Worm (Caenorhabditis elegans) whole organism, L3 larva: ENCODE results near the gene wago-5.

Experiments
- R02D3.7 ChIP-seq: fragments of 150-350 bp; optimal IDR thresholded peaks from 2 replicates; lab custom pipeline; 2014; ENCODE audit warnings: missing biosample characterization, missing genetic modification characterization
- ama-1 ChIP-seq: fragments of 150-350 bp; optimal IDR thresholded peaks from 2 replicates; lab custom pipeline; 2018
- ceh-16 ChIP-seq: sonication (generic microtip); optimal IDR thresholded peaks from 2 replicates; lab custom pipeline; 2017; ENCODE audit warnings: missing biosample characterization, missing genetic modification characterization
- ceh-28 ChIP-seq: fragments of 150-350 bp; optimal IDR thresholded peaks from 2 replicates; lab custom pipeline; 2014; ENCODE audit warnings: missing biosample characterization, missing genetic modification reagents, missing genetic modification characterization
- ceh-82 ChIP-seq: fragments of 150-350 bp; optimal IDR thresholded peaks from 2 replicates; lab custom pipeline; 2014; ENCODE audit warnings: missing biosample characterization, missing genetic modification characterization
- ceh-9 ChIP-seq: sonication (generic microtip); optimal IDR thresholded peaks from 2 replicates; lab custom pipeline; 2018; ENCODE audit warnings: missing biosample characterization, missing genetic modification characterization
- elt-1 ChIP-seq: fragments of 150-350 bp; optimal IDR thresholded peaks from 2 replicates; lab custom pipeline; 2014; ENCODE audit warnings: missing biosample characterization, missing genetic modification characterization
- elt-2 ChIP-seq: sonication (generic microtip); optimal IDR thresholded peaks from 2 replicates; lab custom pipeline; 2016; ENCODE audit warnings: missing genetic modification reagents, mild to moderate bottlenecking, missing genetic modification characterization, missing compliant biosample characterization
- fkh-10 ChIP-seq: sonication (generic microtip); optimal IDR thresholded peaks from 2 replicates; lab custom pipeline; 2017; ENCODE audit warnings: missing biosample characterization, missing genetic modification reagents, missing genetic modification characterization
- hmg-11 ChIP-seq: sonication (generic microtip); optimal IDR thresholded peaks from 2 replicates; lab custom pipeline; 2016; ENCODE audit warnings: missing genetic modification characterization, missing compliant biosample characterization
- jun-1 ChIP-seq: fragments of 150-350 bp; optimal IDR thresholded peaks from 2 replicates; lab custom pipeline; 2014; ENCODE audit warnings: missing biosample characterization, missing genetic modification reagents, missing genetic modification characterization
- lin-15B ChIP-seq: fragments of 150-350 bp; optimal IDR thresholded peaks from 2 replicates; lab custom pipeline; 2014; ENCODE audit warnings: missing biosample characterization, missing genetic modification characterization
- lin-39 ChIP-seq: fragments of 150-350 bp; optimal IDR thresholded peaks from 2 replicates; lab custom pipeline; 2018; ENCODE audit warnings: missing biosample characterization, missing genetic modification reagents, missing genetic modification characterization
- lsy-12 ChIP-seq: sonication (generic microtip); optimal IDR thresholded peaks from 2 replicates; lab custom pipeline; 2016; ENCODE audit warnings: mild to moderate bottlenecking, missing genetic modification characterization, missing compliant biosample characterization
- mml-1 ChIP-seq: fragments of 150-350 bp; sonication (generic microtip); optimal IDR thresholded peaks from 3 replicates; lab custom pipeline; 2014; ENCODE audit warnings: missing biosample characterization, missing genetic modification characterization
- nfya-1 ChIP-seq: sonication (generic microtip); optimal IDR thresholded peaks from 2 replicates; lab custom pipeline; 2017; ENCODE audit warnings: missing genetic modification characterization, mild to moderate bottlenecking, missing compliant biosample characterization, antibody characterized with exemption, moderate library complexity; ENCODE audit not compliant: insufficient read depth
- nhr-11 ChIP-seq: fragments of 150-350 bp; optimal IDR thresholded peaks from 2 replicates; lab custom pipeline; 2014; ENCODE audit warnings: missing biosample characterization, missing genetic modification characterization
- nhr-12 ChIP-seq: fragments of 150-350 bp; optimal IDR thresholded peaks from 2 replicates; lab custom pipeline; 2014; ENCODE audit warnings: missing biosample characterization, missing genetic modification characterization
- nhr-237 ChIP-seq: fragments of 150-350 bp; optimal IDR thresholded peaks from 2 replicates; lab custom pipeline; 2014; ENCODE audit warnings: missing biosample characterization, missing genetic modification characterization
- nhr-43 ChIP-seq: sonication (generic microtip); optimal IDR thresholded peaks from 2 replicates; lab custom pipeline; 2016; ENCODE audit warnings: mild to moderate bottlenecking, missing genetic modification characterization, missing compliant biosample characterization; ENCODE audit not compliant: poor library complexity, severe bottlenecking
- nhr-77 ChIP-seq: fragments of 150-350 bp; optimal IDR thresholded peaks from 2 replicates; lab custom pipeline; 2014; ENCODE audit warnings: missing biosample characterization, missing genetic modification characterization
- pha-4 ChIP-seq: fragments of 150-350 bp; optimal IDR thresholded peaks from 2 replicates; lab custom pipeline; 2014; ENCODE audit warnings: missing biosample characterization, missing genetic modification reagents, missing genetic modification characterization
- pqm-1 ChIP-seq: fragments of 150-350 bp; optimal IDR thresholded peaks from 2 replicates; lab custom pipeline; 2017; ENCODE audit warnings: missing biosample characterization, missing genetic modification characterization, inconsistent platforms
- sea-2 ChIP-seq: fragments of 150-350 bp; sonication (generic microtip); optimal IDR thresholded peaks from 4 replicates; lab custom pipeline; 2014; ENCODE audit warnings: missing biosample characterization, missing genetic modification reagents, missing genetic modification characterization
- snpc-4 ChIP-seq: fragments of 150-350 bp; optimal IDR thresholded peaks from 2 replicates; lab custom pipeline; 2014; ENCODE audit warnings: missing biosample characterization, missing genetic modification characterization
- unc-39 ChIP-seq: sonication (generic microtip); optimal IDR thresholded peaks from 4 replicates; lab custom pipeline; 2017; ENCODE audit warnings: missing biosample characterization, missing genetic modification characterization
- unc-62 ChIP-seq: fragments of 150-350 bp; sonication (generic microtip); optimal IDR thresholded peaks from 4 replicates; lab custom pipeline; 2014; ENCODE audit warnings: missing biosample characterization, missing genetic modification reagents, missing genetic modification characterization
- zag-1 ChIP-seq: fragments of 150-350 bp; optimal IDR thresholded peaks from 2 replicates; lab custom pipeline; 2014; ENCODE audit warnings: missing biosample characterization, missing genetic modification characterization

The wago-5 gene

ce11 chrII:5844694-5845129, 29.4 kb upstream of the wago-5 start (continued):
- TF ChIP-seq nfya-1 (tag; lab: Kevin White, UChicago) (peak; percentile 99), ceh-9 (tag; lab: Kevin White, UChicago) (peak; percentile 37), nhr-11 (tag; lab: Kevin White, UChicago) (peak; percentile 94), lin-39 (tag; lab: Kevin White, UChicago) (peak; percentile 99), lsy-12 (tag; lab: Kevin White, UChicago) (peak; percentile 99), pha-4 (tag; lab: Kevin White, UChicago) (peak; percentile 99)

- TF ChIP-seq unc-39 (tag; lab: Kevin White, UChicago), result no peak
- no peak for TF ChIP-seq unc-62 (GFP tag; lab: Kevin White, UChicago)
- TF ChIP-seq nhr-11 (tag; lab: Kevin White, UChicago), result no peak
- TF ChIP-seq sea-2 (GFP tag; lab: Kevin White, UChicago), result no peak
- TF ChIP-seq nhr-237, result no peak
- TF ChIP-seq hmg-11 (tag; lab: Kevin White, UChicago), result no peak
- TF ChIP-seq ceh-28 (tag; lab: Kevin White, UChicago), result no peak
- TF ChIP-seq zag-1 (tag; lab: Kevin White, UChicago), result no peak
- TF ChIP-seq elt-2 (tag; lab: Kevin White, UChicago), result no peak
- no peak for TF ChIP-seq lin-15B
- no peak for TF ChIP-seq nhr-12 (tag; lab: Kevin White, UChicago)
Measured at ce11 chrII:5841866-5842265, 26.6 kb upstream of the wago-5 start, which contains the start of gene nep-25. nep-25 (plus strand) TSS chrII:5842240.

ce11 chrII:5841053-5841547, 25.8 kb upstream of the wago-5 start, which contains the start of gene lec-5:
lec-5 (minus strand) TSS chrII:5841103.
- TF ChIP-seq lin-15B (no peak), lin-39 (tag; lab: Kevin White, UChicago) (peak; percentile 9)
- TF ChIP-seq, all 47 proteins: peak for 1

- TF ChIP-seq unc-62 (GFP tag; lab: Kevin White, UChicago) (no peak), nhr-43 (tag; lab: Kevin White, UChicago) (no peak), ama-1 (lab: Kevin White, UChicago) (peak; percentile 6), R02D3.7 (tag; lab: Kevin White, UChicago) (peak; percentile 88), snpc-4 (peak; percentile 0), ceh-82 (tag; lab: Kevin White, UChicago) (no peak), pha-4 (tag; lab: Kevin White, UChicago) (peak; percentile 25), lin-15B (peak; percentile 4), hmg-11 (tag; lab: Kevin White, UChicago) (peak; percentile 42), nfya-1 (tag; lab: Kevin White, UChicago) (peak; percentile 28)
Measured at ce11 chrII:5839227-5839626, 23.9 kb upstream of the wago-5 start, which contains the start of gene ZK1248.19. ZK1248.19 (minus strand) TSS chrII:5839414.

- TF ChIP-seq nhr-77 (tag; lab: Kevin White, UChicago), result no peak
- TF ChIP-seq ceh-16 (tag; lab: Kevin White, UChicago), result no peak
Measured at ce11 chrII:5838453-5838852, 23.2 kb upstream of the wago-5 start, which contains the start of gene ZK1248.15. ZK1248.15 (minus strand) TSS chrII:5838553.

ce11 chrII:5836153-5836719, 21.0 kb upstream of the wago-5 start, which contains the start of gene fzo-1:
fzo-1 (minus strand) TSS chrII:5836203.
- TF ChIP-seq pqm-1 (tag; lab: Kevin White, UChicago), result no peak
- peak; percentile 47 for TF ChIP-seq elt-2 (tag; lab: Kevin White, UChicago)
- peak; percentile 72 for TF ChIP-seq pha-4 (tag; lab: Kevin White, UChicago)
- peak; percentile 60 for TF ChIP-seq nfya-1 (tag; lab: Kevin White, UChicago)
- no peak for TF ChIP-seq ama-1 (lab: Kevin White, UChicago)
- TF ChIP-seq fkh-10, result peak; percentile 22
- peak; percentile 52 for TF ChIP-seq lin-15B
- TF ChIP-seq snpc-4, result peak; percentile 29

- TF ChIP-seq mml-1 (tag; lab: Kevin White, UChicago) (no peak), jun-1 (tag; lab: Kevin White, UChicago) (no peak), nhr-237 (no peak), elt-1 (tag; lab: Kevin White, UChicago) (no peak), R02D3.7 (tag; lab: Kevin White, UChicago) (no peak)
Measured at ce11 chrII:5835146-5835545, 19.9 kb upstream of the wago-5 start.
